Worm (Caenorhabditis elegans): ENCODE measurements around the gene C01G12.13.
A peak's percentile ranks its signal among the peaks of the same experiment; 100 is the strongest.

The C01G12.13 gene

DNA sequence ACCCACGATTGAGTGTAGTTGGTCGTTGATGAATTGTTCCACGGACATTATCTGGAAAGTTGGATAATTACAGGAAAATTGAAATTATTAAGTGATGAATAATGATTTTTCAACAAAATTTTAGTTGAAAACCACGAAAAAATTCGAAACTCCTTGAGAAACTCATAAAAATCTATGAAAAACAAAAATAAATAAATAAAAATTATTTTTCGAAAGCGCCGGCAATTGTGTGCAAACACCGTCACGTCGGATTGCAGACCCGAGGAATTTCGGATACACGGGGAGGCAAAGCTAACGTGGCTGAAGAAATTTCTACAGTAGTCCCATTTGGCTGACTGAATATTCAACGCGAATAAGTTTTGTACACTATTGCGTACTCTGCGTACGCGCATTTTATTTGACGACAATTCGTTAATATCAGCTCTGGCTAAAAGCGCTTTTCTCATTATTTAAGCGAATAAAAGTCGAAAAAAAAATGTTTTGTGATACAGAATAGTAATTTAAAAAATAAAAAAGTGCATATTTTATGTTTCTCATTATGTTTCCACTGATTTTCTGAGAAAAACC, 14.9 kb upstream of the C01G12.13 start, which contains the start of gene mog-4 (continued):
- TF ChIP-seq skn-1 (tag; optimal IDR thresholded peaks at IDR 0.05) (peak; percentile 33), nhr-19 (GFP tag; conservative IDR thresholded peaks at IDR 0.05) (peak; percentile 100), jun-1 (tag; optimal IDR thresholded peaks at IDR 0.05) (peak; percentile 74), nhr-77 (tag; optimal IDR thresholded peaks at IDR 0.05) (peak; percentile 95), pax-3 (tag; optimal IDR thresholded peaks at IDR 0.05) (peak; percentile 98), nhr-47 (tag; optimal IDR thresholded peaks at IDR 0.05) (peak; percentile 99), ceh-63 (GFP tag; optimal IDR thresholded peaks at IDR 0.05) (peak; percentile 93), mab-9 (GFP tag; IDR thresholded peaks at IDR 0.05) (peak; percentile 100), ceh-82 (tag; optimal IDR thresholded peaks at IDR 0.05) (peak; percentile 61 to 74 (median 63)), mdl-1 (tag; optimal IDR thresholded peaks at IDR 0.05) (peak in 1 of 2 experiments; percentile 81), hpl-2 (GFP tag; optimal IDR thresholded peaks at IDR 0.05) (peak; percentile 19), F16B12.6 (tag; optimal IDR thresholded peaks at IDR 0.05) (peak; percentile 93), unc-130 (tag; optimal IDR thresholded peaks at IDR 0.05) (peak; percentile 81), sup-37 (GFP tag; optimal IDR thresholded peaks at IDR 0.05) (peak; percentile 83), dsc-1 (tag; optimal IDR thresholded peaks at IDR 0.05) (peak; percentile 98), lin-39 (tag; optimal IDR thresholded peaks at IDR 0.05) (peak; percentile 38)

DNA sequence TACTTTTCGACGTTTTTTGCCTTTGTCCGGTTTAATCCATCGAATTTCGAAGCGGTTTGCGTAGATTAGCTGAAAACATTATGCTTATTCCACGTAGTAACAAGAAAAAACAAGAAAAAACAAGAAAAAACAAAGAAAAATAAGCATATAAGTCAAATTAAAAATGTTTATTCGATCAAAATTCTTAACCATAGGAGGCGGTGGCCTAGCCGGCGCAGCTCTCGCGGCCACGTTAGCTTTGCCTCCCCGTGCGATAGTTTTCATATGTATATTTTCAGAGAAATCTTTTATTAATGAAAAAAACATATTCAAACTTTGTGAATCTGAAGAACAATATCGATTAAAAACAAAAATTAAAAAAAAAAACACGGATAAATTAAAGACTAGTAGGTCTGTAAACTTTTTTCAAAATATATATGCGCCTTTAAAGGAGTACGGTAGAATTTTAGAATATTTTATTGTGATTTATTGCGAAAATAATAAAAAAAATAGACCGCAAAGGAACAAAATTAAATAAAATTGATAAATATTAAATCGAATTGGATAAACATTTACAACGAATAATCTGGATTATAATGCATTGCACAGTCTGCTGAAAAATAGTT, 12.7 kb upstream of the C01G12.13 start:
- TF ChIP-seq lin-14 (GFP tag; optimal IDR thresholded peaks at IDR 0.05) (peak; percentile 21), nhr-90 (tag; optimal IDR thresholded peaks at IDR 0.05; ENCODE audit: poor library complexity) (peak; percentile 6), efl-1 (optimal IDR thresholded peaks at IDR 0.05) (peak; percentile 31 to 45), efl-1 (GFP tag; optimal IDR thresholded peaks at IDR 0.05 in 1 of 2) (peak in 1 of 2 experiments; percentile 91), nhr-71 (tag; optimal IDR thresholded peaks at IDR 0.05) (peak; percentile 43), rnt-1 (tag; optimal IDR thresholded peaks at IDR 0.05) (peak; percentile 26), nhr-85 (tag) (peak; percentile 44), lir-3 (tag; optimal IDR thresholded peaks at IDR 0.05; ENCODE audit: poor library complexity) (peak; percentile 47), nhr-47 (tag; optimal IDR thresholded peaks at IDR 0.05) (peak; percentile 34), F16B12.6 (tag; optimal IDR thresholded peaks at IDR 0.05) (peak; percentile 57), isw-1 (GFP tag; IDR thresholded peaks at IDR 0.05) (peak; percentile 21; the same call in 1 of the 2 replicates), snu-23 (GFP tag; optimal IDR thresholded peaks at IDR 0.05) (peak; percentile 8), C16A3.4 (tag; optimal IDR thresholded peaks at IDR 0.05) (peak; percentile 6), dpl-1 (GFP tag; optimal IDR thresholded peaks at IDR 0.05) (peak in 1 of 3 experiments; percentile 38), ztf-11 (tag; optimal IDR thresholded peaks at IDR 0.05) (peak in 1 of 2 experiments; percentile 14), lsy-2 (tag; optimal IDR thresholded peaks at IDR 0.05) (peak; percentile 78 to 95), lin-35 (GFP tag; optimal IDR thresholded peaks at IDR 0.05) (peak in 1 of 2 experiments; percentile 31)

DNA sequence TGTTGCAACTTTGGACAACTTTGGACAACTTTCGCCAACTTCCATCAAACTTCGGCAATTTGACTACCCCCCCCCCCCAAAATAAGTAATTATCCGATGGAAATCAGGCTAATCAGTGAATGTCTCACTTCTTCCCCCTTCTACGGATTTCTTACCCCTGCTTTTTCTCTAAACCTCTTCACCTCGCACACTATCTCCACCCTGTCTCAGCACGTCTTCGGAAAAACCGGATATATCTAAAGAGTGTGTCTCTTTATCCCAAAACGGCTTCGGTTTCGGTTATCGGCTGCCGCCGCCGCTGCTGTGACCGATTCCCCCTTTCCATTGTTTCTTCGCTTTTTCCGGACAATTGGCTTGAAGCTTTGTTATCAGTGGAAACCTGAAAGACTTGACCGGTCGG, 8.7 kb upstream of the C01G12.13 start:
- TF ChIP-seq Y116A8C.19 (tag; optimal IDR thresholded peaks at IDR 0.05; ENCODE audit: borderline replicate concordance) (no peak), pqm-1 (tag; optimal IDR thresholded peaks at IDR 0.05) (no peak), mdl-1 (tag; optimal IDR thresholded peaks at IDR 0.05) (no peak), unc-62 (GFP tag; optimal IDR thresholded peaks at IDR 0.05) (no peak), zag-1 (tag; optimal IDR thresholded peaks at IDR 0.05) (no peak), blmp-1 (tag; optimal IDR thresholded peaks at IDR 0.05) (peak; percentile 66)

DNA sequence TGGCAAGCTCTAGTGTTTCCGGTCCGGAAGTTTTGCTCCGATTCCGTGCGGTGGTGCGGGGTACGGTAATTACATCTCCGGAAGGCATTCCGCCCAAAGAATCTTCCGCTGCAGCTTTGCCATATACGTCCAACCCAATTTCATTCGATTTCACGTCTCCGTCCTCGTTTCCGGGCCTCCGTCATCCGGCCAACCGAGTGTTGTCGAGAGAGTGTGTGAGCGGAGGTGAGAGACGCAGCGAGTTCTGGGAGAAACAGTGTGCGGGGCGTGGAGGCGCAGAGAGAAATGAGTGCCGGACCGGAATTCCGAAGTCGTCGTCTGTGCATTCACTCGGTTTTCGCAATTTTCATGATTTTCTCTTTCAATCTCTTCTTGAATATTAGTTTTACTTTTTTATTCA, 7.2 kb upstream of the C01G12.13 start:
- TF ChIP-seq sox-4 (tag; optimal IDR thresholded peaks at IDR 0.05), result no peak
- peak; percentile 11 for TF ChIP-seq unc-86 (tag; optimal IDR thresholded peaks at IDR 0.05)
- TF ChIP-seq irx-1 (tag; optimal IDR thresholded peaks at IDR 0.05), result peak; percentile 53
- TF ChIP-seq ceh-90 (tag; optimal IDR thresholded peaks at IDR 0.05), result no peak
- peak; percentile 48 for TF ChIP-seq nhr-85 (tag)
- no peak for TF ChIP-seq ceh-63 (GFP tag; optimal IDR thresholded peaks at IDR 0.05)
- no peak for TF ChIP-seq mdl-1 (tag; optimal IDR thresholded peaks at IDR 0.05)
- no peak for TF ChIP-seq lin-39 (tag; optimal IDR thresholded peaks at IDR 0.05)
- no peak for TF ChIP-seq dpl-1 (GFP tag; optimal IDR thresholded peaks at IDR 0.05)
- no peak for TF ChIP-seq aly-2 (tag; optimal IDR thresholded peaks at IDR 0.05)
- TF ChIP-seq tbx-2 (tag; optimal IDR thresholded peaks at IDR 0.05), result peak; percentile 50
- TF ChIP-seq lin-15B (tag; optimal IDR thresholded peaks at IDR 0.05), result no peak
- TF ChIP-seq pqm-1 (tag; optimal IDR thresholded peaks at IDR 0.05), result no peak
- TF ChIP-seq nhr-237 (tag; optimal IDR thresholded peaks at IDR 0.05), result no peak
- no peak for TF ChIP-seq elt-2 (tag; optimal IDR thresholded peaks at IDR 0.05)
- peak; percentile 22 for TF ChIP-seq swsn-7 (tag; optimal IDR thresholded peaks at IDR 0.05)
- peak; percentile 41 for TF ChIP-seq egl-13 (tag; optimal IDR thresholded peaks at IDR 0.05)
- no peak for TF ChIP-seq mab-9 (GFP tag; IDR thresholded peaks at IDR 0.05)

All from whole organism, L1 larva.